Fruit fly (Drosophila melanogaster) whole organism, embryonic: Measurements from ENCODE around the gene mof.

Source experiments
- Atf-2 ChIP-seq: fragments of 200-800 bp; sonication (Bioruptor generic); optimal IDR thresholded peaks from 2 replicates; lab custom pipeline; 2016; ENCODE audit warnings: missing biosample characterization, missing genetic modification characterization
- Bteb2 ChIP-seq: fragments of 200-800 bp; sonication (Bioruptor generic); optimal IDR thresholded peaks from 2 replicates; lab custom pipeline; 2016; ENCODE audit warnings: missing biosample characterization, missing genetic modification characterization
- CG10147 ChIP-seq: fragments of 200-800 bp; sonication (Bioruptor generic); optimal IDR thresholded peaks from 2 replicates; lab custom pipeline; 2019; ENCODE audit warnings: missing biosample characterization, mild to moderate bottlenecking, missing genetic modification characterization, moderate library complexity
- CG10267 ChIP-seq: fragments of 200-800 bp; sonication (Bioruptor generic); optimal IDR thresholded peaks from 2 replicates; lab custom pipeline; 2018; ENCODE audit warnings: missing biosample characterization, mild to moderate bottlenecking, missing genetic modification characterization, moderate library complexity
- CG10321 ChIP-seq: fragments of 200-800 bp; sonication (Bioruptor generic); IDR thresholded peaks from 2 replicates; pipeline ENCODE4 v1.3.6; 2022; ENCODE audit warnings: missing biosample characterization, missing genetic modification characterization
- CG1233 ChIP-seq: fragments of 200-800 bp; sonication (Bioruptor generic); optimal IDR thresholded peaks from 4 replicates; lab custom pipeline; 2018; ENCODE audit warnings: missing biosample characterization, mild to moderate bottlenecking, missing genetic modification characterization
- CG12391 ChIP-seq: fragments of 200-800 bp; sonication (Bioruptor generic); optimal IDR thresholded peaks from 3 replicates; lab custom pipeline; 2018; ENCODE audit warnings: missing biosample characterization, mild to moderate bottlenecking, missing genetic modification characterization, moderate library complexity
- CG15269 ChIP-seq: fragments of 200-800 bp; sonication (Bioruptor generic); optimal IDR thresholded peaks from 2 replicates; lab custom pipeline; 2018; ENCODE audit warnings: missing biosample characterization, mild to moderate bottlenecking, missing genetic modification characterization, moderate library complexity
- CG17186 ChIP-seq: fragments of 200-800 bp; sonication (Bioruptor generic); optimal IDR thresholded peaks from 3 replicates; lab custom pipeline; 2017; ENCODE audit warnings: missing biosample characterization, missing genetic modification reagents, missing genetic modification characterization
- CG17328 ChIP-seq: fragments of 200-800 bp; sonication (Bioruptor generic); IDR thresholded peaks from 2 replicates; pipeline ENCODE4 v1.3.6; 2022; ENCODE audit warnings: missing biosample characterization, missing genetic modification characterization
- CG18262 ChIP-seq: fragments of 200-800 bp; optimal IDR thresholded peaks from 3 replicates; lab custom pipeline; 2019; ENCODE audit warnings: missing biosample characterization, mild to moderate bottlenecking, missing genetic modification characterization, moderate library complexity
- CG4282 ChIP-seq: fragments of 200-800 bp; sonication (Bioruptor generic); optimal IDR thresholded peaks from 2 replicates; lab custom pipeline; 2016; ENCODE audit warnings: missing biosample characterization, missing genetic modification characterization
- CG7839 ChIP-seq: fragments of 200-800 bp; sonication (Bioruptor generic); optimal IDR thresholded peaks from 3 replicates; lab custom pipeline; 2018; ENCODE audit warnings: missing biosample characterization, mild to moderate bottlenecking, missing genetic modification characterization, moderate library complexity
- CG7963 ChIP-seq: fragments of 200-800 bp; sonication (Bioruptor generic); IDR thresholded peaks from 3 replicates; pipeline ENCODE4 v1.3.6; 2022; ENCODE audit warnings: missing biosample characterization, missing genetic modification characterization; ENCODE audit not compliant: partially characterized antibody
- CG9932 ChIP-seq: fragments of 200-800 bp; sonication (Bioruptor generic); IDR thresholded peaks from 2 replicates; pipeline ENCODE4 v1.3.6; 2022; ENCODE audit warnings: missing biosample characterization, missing genetic modification characterization
- D19B ChIP-seq: fragments of 200-800 bp; sonication (Bioruptor generic); optimal IDR thresholded peaks from 2 replicates; lab custom pipeline; 2017; ENCODE audit warnings: missing biosample characterization, mild to moderate bottlenecking, missing genetic modification characterization
- Dad ChIP-seq: fragments of 200-800 bp; sonication (Bioruptor generic); optimal IDR thresholded peaks from 3 replicates; lab custom pipeline; 2016; ENCODE audit warnings: missing biosample characterization, missing genetic modification characterization
- Ets65A ChIP-seq: fragments of 200-800 bp; sonication (Bioruptor generic); peaks from one replicate; lab custom pipeline; 2016; ENCODE audit warnings: missing biosample characterization, missing genetic modification characterization
- Hand ChIP-seq: fragments of 200-800 bp; sonication (Bioruptor generic); optimal IDR thresholded peaks from 2 replicates; lab custom pipeline; 2017; ENCODE audit warnings: mild to moderate bottlenecking, missing biosample characterization, missing genetic modification reagents, missing genetic modification characterization
- Hr39 ChIP-seq: fragments of >200 bp; optimal IDR thresholded peaks from 2 replicates; lab custom pipeline; 2017
- Jarid2 ChIP-seq: fragments of 200-800 bp; sonication (Bioruptor generic); optimal IDR thresholded peaks from 3 replicates; lab custom pipeline; 2017; ENCODE audit warnings: mild to moderate bottlenecking, missing biosample characterization, missing genetic modification reagents, missing genetic modification characterization
- MESR4 ChIP-seq: fragments of 200-800 bp; sonication (Bioruptor generic); optimal IDR thresholded peaks from 2 replicates; lab custom pipeline; 2018; ENCODE audit warnings: missing biosample characterization, mild to moderate bottlenecking, missing genetic modification characterization, moderate library complexity
- NFAT ChIP-seq: fragments of 200-800 bp; sonication (Bioruptor generic); IDR thresholded peaks from 2 replicates; pipeline ENCODE4 v1.3.6; 2022; ENCODE audit warnings: missing biosample characterization, missing genetic modification characterization
- Nf-YA ChIP-seq: fragments of 200-800 bp; sonication (Bioruptor generic); IDR thresholded peaks from 2 replicates; pipeline ENCODE4 v1.3.6; 2022; ENCODE audit warnings: missing biosample characterization, missing genetic modification characterization
- Poxn ChIP-seq: fragments of 200-800 bp; sonication (Bioruptor generic); IDR thresholded peaks from 2 replicates; pipeline ENCODE4 v1.3.6; 2022; ENCODE audit warnings: missing biosample characterization, missing genetic modification characterization
- Vsx1 ChIP-seq: fragments of 200-800 bp; sonication (Bioruptor generic); optimal IDR thresholded peaks from 2 replicates; lab custom pipeline; 2017; ENCODE audit warnings: missing biosample characterization, mild to moderate bottlenecking, missing genetic modification characterization, missing genetic modification reagents
- YL-1 ChIP-seq: fragments of 200-800 bp; sonication (Bioruptor generic); optimal IDR thresholded peaks from 3 replicates; lab custom pipeline; 2017; ENCODE audit warnings: missing biosample characterization, mild to moderate bottlenecking, missing genetic modification characterization
- abd-A ChIP-seq: fragments of 200-800 bp; sonication (Bioruptor generic); optimal IDR thresholded peaks from 3 replicates; lab custom pipeline; 2019; ENCODE audit warnings: missing biosample characterization, mild to moderate bottlenecking, missing genetic modification characterization, moderate library complexity
- al ChIP-seq: fragments of 200-800 bp; sonication (Bioruptor generic); IDR thresholded peaks from 2 replicates; pipeline ENCODE4 v1.3.6; 2022; ENCODE audit warnings: missing biosample characterization, missing genetic modification characterization
- bbx ChIP-seq: fragments of 200-800 bp; sonication (Bioruptor generic); IDR thresholded peaks from 2 replicates; pipeline ENCODE4 v1.3.6; 2022; ENCODE audit warnings: missing biosample characterization, missing genetic modification characterization; ENCODE audit not compliant: partially characterized antibody
- cad ChIP-seq: fragments of >200 bp; optimal IDR thresholded peaks from 2 replicates; lab custom pipeline; 2017; ENCODE audit warnings: missing biosample characterization, missing genetic modification characterization
- cg ChIP-seq: fragments of 200-800 bp; sonication (Bioruptor generic); optimal IDR thresholded peaks from 3 replicates; lab custom pipeline; 2019; ENCODE audit warnings: missing biosample characterization, mild to moderate bottlenecking, missing genetic modification characterization, moderate library complexity
- dm ChIP-seq: fragments of 200-800 bp; sonication (Bioruptor generic); optimal IDR thresholded peaks from 3 replicates; lab custom pipeline; 2016; ENCODE audit warnings: missing biosample characterization, missing genetic modification characterization
- dysf ChIP-seq: fragments of 200-800 bp; sonication (Bioruptor generic); IDR thresholded peaks from 3 replicates; pipeline ENCODE4 v1.3.6; 2022; ENCODE audit warnings: missing biosample characterization, missing genetic modification characterization
- fd102C ChIP-seq: fragments of 200-800 bp; sonication (Bioruptor generic); optimal IDR thresholded peaks from 2 replicates; lab custom pipeline; 2018; ENCODE audit warnings: missing biosample characterization, mild to moderate bottlenecking, missing genetic modification characterization, moderate library complexity
- fd64A ChIP-seq: fragments of 200-800 bp; sonication (Bioruptor generic); optimal IDR thresholded peaks from 3 replicates; lab custom pipeline; 2018; ENCODE audit warnings: missing biosample characterization, mild to moderate bottlenecking, missing genetic modification characterization
- gt ChIP-seq: fragments of 200-800 bp; sonication (Bioruptor generic); IDR thresholded peaks from 2 replicates; pipeline ENCODE4 v1.3.6; 2022; ENCODE audit warnings: missing biosample characterization, missing genetic modification characterization
- hkb ChIP-seq, 2 experiments: fragments of 200-800 bp in 1 of 2; fragments of >200 bp in 1 of 2; sonication (Bioruptor generic) in 1 of 2; IDR thresholded peaks in 1 of 2; optimal IDR thresholded peaks in 1 of 2; 2 replicates each; pipeline versions ENCODE4 v1.3.6 to Lab custom; 2017 to 2022; ENCODE audit warnings: missing biosample characterization in 1 of 2, missing genetic modification characterization in 1 of 2
- kay ChIP-seq: fragments of 200-800 bp; sonication (Bioruptor generic); optimal IDR thresholded peaks from 2 replicates; lab custom pipeline; 2016; ENCODE audit warnings: missing biosample characterization, missing genetic modification characterization
- lov ChIP-seq, 2 experiments: fragments of 200-800 bp in 1 of 2; fragments of >200 bp in 1 of 2; sonication (Bioruptor generic) in 1 of 2; IDR thresholded peaks in 1 of 2; optimal IDR thresholded peaks in 1 of 2; 2 replicates in 1 of 2; 3 replicates in 1 of 2; pipeline versions ENCODE4 v1.3.6 to Lab custom; 2017 to 2022; ENCODE audit warnings: missing biosample characterization in 1 of 2, missing genetic modification characterization in 1 of 2
- onecut ChIP-seq: fragments of 200-800 bp; sonication (Bioruptor generic); IDR thresholded peaks from 2 replicates; pipeline ENCODE4 v1.3.6; 2022; ENCODE audit warnings: missing biosample characterization, missing genetic modification characterization
- prd ChIP-seq, 3 experiments: fragments of >200 bp in 2 of 3; fragments of 200-800 bp in 1 of 3; sonication (Bioruptor generic) in 1 of 3; optimal IDR thresholded peaks in 2 of 3; IDR thresholded peaks in 1 of 3; 2 replicates in 2 of 3; 3 replicates in 1 of 3; pipeline versions ENCODE4 v1.3.6 to Lab custom; 2017 to 2022; ENCODE audit warnings: missing biosample characterization in 1 of 3, missing genetic modification characterization in 1 of 3
- pum ChIP-seq: fragments of 200-800 bp; sonication (Bioruptor generic); optimal IDR thresholded peaks from 2 replicates; lab custom pipeline; 2016; ENCODE audit warnings: missing biosample characterization, missing genetic modification characterization
- sens-2 ChIP-seq: fragments of 200-800 bp; sonication (Bioruptor generic); IDR thresholded peaks from 2 replicates; pipeline ENCODE4 v1.3.6; 2022; ENCODE audit warnings: missing biosample characterization, missing genetic modification characterization
- slbo ChIP-seq: fragments of 200-800 bp; sonication (Bioruptor generic); IDR thresholded peaks from 2 replicates; pipeline ENCODE4 v1.3.6; 2022; ENCODE audit warnings: missing biosample characterization, missing genetic modification characterization
- slou ChIP-seq: fragments of 200-800 bp; sonication (Bioruptor generic); optimal IDR thresholded peaks from 3 replicates; lab custom pipeline; 2016; ENCODE audit warnings: missing biosample characterization, missing genetic modification characterization
- stwl ChIP-seq: fragments of 200-800 bp; sonication (Bioruptor generic); optimal IDR thresholded peaks from 3 replicates; lab custom pipeline; 2018; ENCODE audit warnings: missing biosample characterization, mild to moderate bottlenecking, missing genetic modification characterization, moderate library complexity
- tgo ChIP-seq: fragments of 200-800 bp; sonication (Bioruptor generic); IDR thresholded peaks from 3 replicates; pipeline ENCODE4 v1.3.6; 2022; ENCODE audit warnings: missing biosample characterization, missing genetic modification characterization
- trem ChIP-seq: fragments of 200-800 bp; optimal IDR thresholded peaks from 3 replicates; lab custom pipeline; 2019; ENCODE audit warnings: missing biosample characterization, mild to moderate bottlenecking, missing genetic modification characterization, moderate library complexity

Gene mof

DNA sequence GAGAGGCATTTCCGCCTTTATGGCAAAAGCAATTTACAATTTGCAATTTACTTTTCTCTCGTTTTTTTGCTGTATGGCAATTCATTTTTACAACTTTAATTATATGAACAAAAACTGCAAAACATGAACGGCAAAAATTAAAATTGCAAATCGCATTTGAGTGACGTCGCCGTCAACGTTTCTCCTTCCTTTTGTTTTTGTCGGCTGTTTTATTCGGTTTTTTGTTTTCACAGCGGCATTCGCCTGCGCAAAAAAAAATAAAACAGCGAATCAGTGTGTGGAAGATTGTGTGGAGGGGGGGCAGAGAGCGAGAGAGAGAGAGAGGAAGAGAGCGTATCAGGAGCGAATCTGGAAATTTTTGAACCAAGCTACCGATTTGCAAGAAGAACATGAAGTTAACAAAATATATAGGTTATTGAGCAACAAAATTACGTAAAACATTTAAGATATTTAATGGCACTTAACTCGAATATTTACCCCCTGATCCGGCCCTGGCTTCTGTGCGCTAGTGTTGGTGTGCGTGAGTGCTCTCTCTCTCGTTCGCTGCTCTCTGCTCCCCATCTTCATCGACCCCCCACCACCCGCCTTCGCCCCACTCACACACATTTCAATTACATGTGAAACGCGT, 42.0 kb upstream of the mof start (continued):
- TF ChIP-seq CG15269 (tag; lab: Kevin White, UChicago) (peak; percentile 99), prd (optimal IDR thresholded peaks at IDR 0.05; lab: Kevin White, UChicago) (no peak), prd (GFP tag; IDR thresholded peaks at IDR 0.05; lab: Robert Waterston, UW) (peak; percentile 100), D19B (peak; percentile 95), Dad (GFP tag; lab: Kevin White, UChicago) (peak; percentile 99), bbx (GFP tag; lab: Robert Waterston, UW) (peak; percentile 82), CG9932 (GFP tag; lab: Robert Waterston, UW) (peak; percentile 100), hkb (optimal IDR thresholded peaks at IDR 0.05; lab: Kevin White, UChicago) (no peak), hkb (GFP tag; IDR thresholded peaks at IDR 0.05; lab: Robert Waterston, UW) (peak; percentile 99), slou (peak; percentile 98), kay (peak; percentile 98), dysf (peak; percentile 100), fd64A (GFP tag; lab: Kevin White, UChicago) (peak; percentile 96), Vsx1 (peak; percentile 95), CG7839 (tag; lab: Kevin White, UChicago) (peak; percentile 99), CG10267 (tag; lab: Kevin White, UChicago) (peak; percentile 91), onecut (GFP tag; lab: Robert Waterston, UW) (peak; percentile 97), Bteb2 (GFP tag; lab: Kevin White, UChicago) (peak; percentile 98), Nf-YA (GFP tag; lab: Robert Waterston, UW) (peak; percentile 98), Hand (GFP tag; lab: Kevin White, UChicago) (peak; percentile 97), CG10147 (peak; percentile 99), stwl (tag; lab: Kevin White, UChicago) (peak; percentile 50), cad (GFP tag; lab: Kevin White, UChicago) (no peak), CG10321 (GFP tag; lab: Robert Waterston, UW) (peak; percentile 88), CG17186 (peak; percentile 91), Ets65A (GFP tag; lab: Kevin White, UChicago) (peak; percentile 100), trem (tag; lab: Kevin White, UChicago) (peak; percentile 90), MESR4 (GFP tag; lab: Kevin White, UChicago) (peak; percentile 73), dm (GFP tag; lab: Kevin White, UChicago) (peak; percentile 97), cg (GFP tag; lab: Kevin White, UChicago) (peak; percentile 94), YL-1 (GFP tag; lab: Kevin White, UChicago) (peak; percentile 95), lov (optimal IDR thresholded peaks at IDR 0.05; lab: Kevin White, UChicago) (no peak), lov (GFP tag; IDR thresholded peaks at IDR 0.05; lab: Robert Waterston, UW) (peak; percentile 99), CG18262 (peak; percentile 97), Poxn (peak; percentile 98), fd102C (GFP tag; lab: Kevin White, UChicago) (peak; percentile 67), al (peak; percentile 99), CG12391 (tag; lab: Kevin White, UChicago) (peak; percentile 98), NFAT (GFP tag; lab: Robert Waterston, UW) (peak; percentile 100), Hr39 (lab: Kevin White, UChicago) (no peak), Jarid2 (GFP tag; lab: Kevin White, UChicago) (peak; percentile 93), CG4282 (peak; percentile 96), CG7963 (GFP tag; lab: Robert Waterston, UW) (peak; percentile 69), pum (GFP tag; lab: Kevin White, UChicago) (peak; percentile 99), tgo (peak; percentile 99), abd-A (tag; lab: Kevin White, UChicago) (peak; percentile 93), CG17328 (peak; percentile 99), Atf-2 (peak; percentile 98), sens-2 (GFP tag; lab: Robert Waterston, UW) (peak; percentile 98), slbo (GFP tag; lab: Robert Waterston, UW) (peak; percentile 100), CG1233 (GFP tag; lab: Kevin White, UChicago) (peak; percentile 98), gt (GFP tag; lab: Robert Waterston, UW) (peak; percentile 98)
